Fruit fly (Drosophila melanogaster) whole organism, embryonic: Measurements from ENCODE around the gene Shc.

ENCODE experiments used
- ATbp ChIP-seq: fragments of 200-800 bp; sonication (Bioruptor generic); optimal IDR thresholded peaks from 2 replicates; lab custom pipeline; 2017; ENCODE audit warnings: missing biosample characterization, mild to moderate bottlenecking, missing genetic modification characterization, missing genetic modification reagents
- B-H1 ChIP-seq: fragments of 200-800 bp; sonication (Bioruptor generic); IDR thresholded peaks from 3 replicates; pipeline ENCODE4 v1.3.6; 2022; ENCODE audit warnings: missing biosample characterization, missing genetic modification characterization
- Bgb ChIP-seq: fragments of 200-800 bp; sonication (Bioruptor generic); IDR thresholded peaks from 2 replicates; pipeline ENCODE4 v1.3.6; 2022; ENCODE audit warnings: missing biosample characterization, missing genetic modification characterization; ENCODE audit not compliant: partially characterized antibody
- BtbVII ChIP-seq: fragments of 200-800 bp; sonication (Bioruptor generic); optimal IDR thresholded peaks from 3 replicates; lab custom pipeline; 2017; ENCODE audit warnings: missing biosample characterization, mild to moderate bottlenecking, missing genetic modification characterization
- CG10209 ChIP-seq: fragments of 200-800 bp; sonication (Bioruptor generic); optimal IDR thresholded peaks from 3 replicates; lab custom pipeline; 2017; ENCODE audit warnings: missing biosample characterization, mild to moderate bottlenecking, missing genetic modification characterization, missing genetic modification reagents
- CG11247 ChIP-seq: fragments of 200-800 bp; sonication (Bioruptor generic); IDR thresholded peaks from 2 replicates; pipeline ENCODE4 v1.3.6; 2022; ENCODE audit warnings: missing biosample characterization, missing genetic modification characterization
- CG11504 ChIP-seq: fragments of 200-800 bp; sonication (Bioruptor generic); optimal IDR thresholded peaks from 3 replicates; lab custom pipeline; 2019; ENCODE audit warnings: missing biosample characterization, mild to moderate bottlenecking, missing genetic modification characterization, moderate library complexity
- CG12299 ChIP-seq: fragments of 200-800 bp; sonication (Bioruptor generic); optimal IDR thresholded peaks from 2 replicates; lab custom pipeline; 2018; ENCODE audit warnings: missing biosample characterization, mild to moderate bottlenecking, missing genetic modification characterization
- CG12744 ChIP-seq: fragments of 200-800 bp; sonication (Bioruptor generic); optimal IDR thresholded peaks from 2 replicates; lab custom pipeline; 2016; ENCODE audit warnings: missing biosample characterization, missing genetic modification characterization
- CG12769 ChIP-seq: fragments of 200-800 bp; sonication (Bioruptor generic); optimal IDR thresholded peaks from 2 replicates; lab custom pipeline; 2019; ENCODE audit warnings: missing biosample characterization, mild to moderate bottlenecking, missing genetic modification characterization, moderate library complexity
- CG13894 ChIP-seq: fragments of 200-800 bp; sonication (Bioruptor generic); optimal IDR thresholded peaks from 3 replicates; lab custom pipeline; 2018; ENCODE audit warnings: missing biosample characterization, mild to moderate bottlenecking, missing genetic modification characterization, moderate library complexity
- CG14710 ChIP-seq: fragments of 200-800 bp; sonication (Bioruptor generic); optimal IDR thresholded peaks from 3 replicates; lab custom pipeline; 2019; ENCODE audit warnings: missing biosample characterization, mild to moderate bottlenecking, missing genetic modification characterization, moderate library complexity
- CG16779 ChIP-seq: fragments of 200-800 bp; sonication (Bioruptor generic); IDR thresholded peaks from 2 replicates; pipeline ENCODE4 v1.3.6; 2022; ENCODE audit warnings: missing biosample characterization, missing genetic modification characterization
- CG17361 ChIP-seq: fragments of 200-800 bp; sonication (Bioruptor generic); IDR thresholded peaks from 3 replicates; pipeline ENCODE4 v1.3.6; 2022; ENCODE audit warnings: missing biosample characterization, missing genetic modification characterization
- CG17802 ChIP-seq: fragments of 200-800 bp; sonication (Bioruptor generic); optimal IDR thresholded peaks from 2 replicates; lab custom pipeline; 2018; ENCODE audit warnings: missing biosample characterization, mild to moderate bottlenecking, missing genetic modification characterization, moderate library complexity
- CG2678 ChIP-seq: fragments of 200-800 bp; sonication (Bioruptor generic); optimal IDR thresholded peaks from 3 replicates; lab custom pipeline; 2019; ENCODE audit warnings: missing biosample characterization, mild to moderate bottlenecking, missing genetic modification characterization, moderate library complexity
- CG2889 ChIP-seq: fragments of 200-800 bp; sonication (Bioruptor generic); IDR thresholded peaks from 3 replicates; pipeline ENCODE4 v1.3.6; 2022; ENCODE audit warnings: missing biosample characterization, missing genetic modification characterization
- CG30020 ChIP-seq: fragments of 200-800 bp; optimal IDR thresholded peaks from 2 replicates; lab custom pipeline; 2019; ENCODE audit warnings: missing biosample characterization, mild to moderate bottlenecking, missing genetic modification characterization, moderate library complexity
- CG31365 ChIP-seq: fragments of 200-800 bp; sonication (Bioruptor generic); optimal IDR thresholded peaks from 2 replicates; lab custom pipeline; 2018; ENCODE audit warnings: missing biosample characterization, mild to moderate bottlenecking, missing genetic modification characterization
- CG3163 ChIP-seq: fragments of 200-800 bp; sonication (Bioruptor generic); optimal IDR thresholded peaks from 3 replicates; lab custom pipeline; 2016; ENCODE audit warnings: missing biosample characterization, missing genetic modification characterization
- CG4424 ChIP-seq: fragments of 200-800 bp; sonication (Bioruptor generic); optimal IDR thresholded peaks from 3 replicates; lab custom pipeline; 2016; ENCODE audit warnings: missing biosample characterization, missing genetic modification characterization
- CG4730 ChIP-seq: fragments of 200-800 bp; sonication (Bioruptor generic); IDR thresholded peaks from 2 replicates; pipeline ENCODE4 v1.3.6; 2022; ENCODE audit warnings: missing biosample characterization, missing genetic modification characterization
- CG6254 ChIP-seq: fragments of 200-800 bp; sonication (Bioruptor generic); optimal IDR thresholded peaks from 3 replicates; lab custom pipeline; 2017; ENCODE audit warnings: mild to moderate bottlenecking, missing biosample characterization, missing genetic modification reagents, missing genetic modification characterization
- CG6654 ChIP-seq: fragments of 200-800 bp; sonication (Bioruptor generic); optimal IDR thresholded peaks from 2 replicates; lab custom pipeline; 2017; ENCODE audit warnings: missing biosample characterization, mild to moderate bottlenecking, missing genetic modification characterization
- CG8281 ChIP-seq: fragments of 200-800 bp; sonication (Bioruptor generic); optimal IDR thresholded peaks from 2 replicates; lab custom pipeline; 2018; ENCODE audit warnings: missing biosample characterization, mild to moderate bottlenecking, missing genetic modification characterization, moderate library complexity
- CG8290 ChIP-seq, 3 experiments: fragments of 200-800 bp; sonication (Bioruptor generic); optimal IDR thresholded peaks; 2 replicates each; lab custom pipeline; 2016 to 2019; ENCODE audit warnings: missing biosample characterization in 3 of 3, missing genetic modification characterization in 3 of 3, mild to moderate bottlenecking in 2 of 3, moderate library complexity in 1 of 3
- CG9215 ChIP-seq: fragments of 200-800 bp; sonication (Bioruptor generic); IDR thresholded peaks from 2 replicates; pipeline ENCODE4 v1.3.6; 2022; ENCODE audit warnings: missing biosample characterization, missing genetic modification characterization
- CoRest ChIP-seq: fragments of 200-800 bp; sonication (Bioruptor generic); optimal IDR thresholded peaks from 3 replicates; lab custom pipeline; 2018; ENCODE audit warnings: missing biosample characterization, mild to moderate bottlenecking, missing genetic modification characterization, moderate library complexity
- Deaf1 ChIP-seq: fragments of 200-800 bp; optimal IDR thresholded peaks from 3 replicates; lab custom pipeline; 2019; ENCODE audit warnings: missing biosample characterization, mild to moderate bottlenecking, missing genetic modification characterization, moderate library complexity
- Nf-YB ChIP-seq: fragments of 200-800 bp; sonication (Bioruptor generic); optimal IDR thresholded peaks from 3 replicates; lab custom pipeline; 2019; ENCODE audit warnings: missing biosample characterization, mild to moderate bottlenecking, missing genetic modification characterization, moderate library complexity
- Stat92E ChIP-seq, 3 experiments: fragments of >200 bp in 2 of 3; fragments of 200-800 bp in 1 of 3; sonication (Bioruptor generic) in 1 of 3; optimal IDR thresholded peaks; 2 replicates each; lab custom pipeline; 2017 to 2019; ENCODE audit warnings: missing biosample characterization in 3 of 3, missing genetic modification characterization in 3 of 3, mild to moderate bottlenecking in 1 of 3, moderate library complexity in 1 of 3
- Vsx1 ChIP-seq: fragments of 200-800 bp; sonication (Bioruptor generic); optimal IDR thresholded peaks from 2 replicates; lab custom pipeline; 2017; ENCODE audit warnings: missing biosample characterization, mild to moderate bottlenecking, missing genetic modification characterization, missing genetic modification reagents
- bbx ChIP-seq: fragments of 200-800 bp; sonication (Bioruptor generic); IDR thresholded peaks from 2 replicates; pipeline ENCODE4 v1.3.6; 2022; ENCODE audit warnings: missing biosample characterization, missing genetic modification characterization; ENCODE audit not compliant: partially characterized antibody
- bsh ChIP-seq, 2 experiments: fragments of 200-800 bp; sonication (Bioruptor generic); optimal IDR thresholded peaks; 2 replicates each; lab custom pipeline; 2017 to 2018; ENCODE audit warnings: mild to moderate bottlenecking in 2 of 2, missing biosample characterization in 2 of 2, missing genetic modification characterization in 2 of 2, moderate library complexity in 1 of 2
- chif ChIP-seq, 2 experiments: fragments of 200-800 bp; sonication (Bioruptor generic); optimal IDR thresholded peaks; 3 replicates each; lab custom pipeline; 2016; ENCODE audit warnings: missing biosample characterization in 2 of 2, missing genetic modification characterization in 2 of 2
- corto ChIP-seq: fragments of 200-800 bp; sonication (Bioruptor generic); optimal IDR thresholded peaks from 2 replicates; lab custom pipeline; 2016; ENCODE audit warnings: missing biosample characterization, mild to moderate bottlenecking, missing genetic modification characterization, moderate library complexity
- esg ChIP-seq: fragments of 200-800 bp; sonication (Bioruptor generic); conservative IDR thresholded peaks from 2 replicates; pipeline ENCODE4 v1.3.6; 2022; ENCODE audit warnings: missing biosample characterization, missing genetic modification characterization
- fru ChIP-seq: fragments of >200 bp; optimal IDR thresholded peaks from 2 replicates; lab custom pipeline; 2017
- grau ChIP-seq: fragments of 200-800 bp; optimal IDR thresholded peaks from 3 replicates; lab custom pipeline; 2019; ENCODE audit warnings: missing biosample characterization, mild to moderate bottlenecking, missing genetic modification characterization, moderate library complexity
- hbn ChIP-seq: fragments of 200-800 bp; sonication (Bioruptor generic); IDR thresholded peaks from 2 replicates; pipeline ENCODE4 v1.3.6; 2022; ENCODE audit warnings: missing biosample characterization, missing genetic modification characterization; ENCODE audit not compliant: partially characterized antibody
- her ChIP-seq: fragments of 200-800 bp; sonication (Bioruptor generic); optimal IDR thresholded peaks from 2 replicates; lab custom pipeline; 2016; ENCODE audit warnings: missing biosample characterization, missing genetic modification characterization
- klu ChIP-seq: fragments of 200-800 bp; sonication (Bioruptor generic); IDR thresholded peaks from 2 replicates; pipeline ENCODE4 v1.3.6; 2022; ENCODE audit warnings: missing biosample characterization, missing genetic modification characterization
- mld ChIP-seq: fragments of 200-800 bp; sonication (Bioruptor generic); IDR thresholded peaks from 3 replicates; pipeline ENCODE4 v1.3.6; 2022; ENCODE audit warnings: missing biosample characterization, missing genetic modification characterization; ENCODE audit not compliant: partially characterized antibody
- onecut ChIP-seq: fragments of 200-800 bp; sonication (Bioruptor generic); IDR thresholded peaks from 2 replicates; pipeline ENCODE4 v1.3.6; 2022; ENCODE audit warnings: missing biosample characterization, missing genetic modification characterization
- otp ChIP-seq: fragments of 200-800 bp; sonication (Bioruptor generic); IDR thresholded peaks from 3 replicates; pipeline ENCODE4, ENCODE4 v1.3.6; 2022; ENCODE audit warnings: missing biosample characterization, missing genetic modification characterization
- sqz ChIP-seq: fragments of 200-800 bp; sonication (Bioruptor generic); optimal IDR thresholded peaks from 3 replicates; lab custom pipeline; 2018; ENCODE audit warnings: missing biosample characterization, mild to moderate bottlenecking, missing genetic modification characterization
- sr ChIP-seq: fragments of 200-800 bp; sonication (Bioruptor generic); IDR thresholded peaks from 3 replicates; pipeline ENCODE4 v1.3.6; 2022; ENCODE audit warnings: missing biosample characterization, missing genetic modification characterization
- tin ChIP-seq: fragments of 200-800 bp; sonication (Bioruptor generic); optimal IDR thresholded peaks from 3 replicates; lab custom pipeline; 2016; ENCODE audit warnings: missing biosample characterization, missing genetic modification characterization
- tup ChIP-seq: fragments of 200-800 bp; sonication (Bioruptor generic); optimal IDR thresholded peaks from 2 replicates; lab custom pipeline; 2016; ENCODE audit warnings: missing biosample characterization, mild to moderate bottlenecking, missing genetic modification characterization, moderate library complexity

Shc gene

DNA sequence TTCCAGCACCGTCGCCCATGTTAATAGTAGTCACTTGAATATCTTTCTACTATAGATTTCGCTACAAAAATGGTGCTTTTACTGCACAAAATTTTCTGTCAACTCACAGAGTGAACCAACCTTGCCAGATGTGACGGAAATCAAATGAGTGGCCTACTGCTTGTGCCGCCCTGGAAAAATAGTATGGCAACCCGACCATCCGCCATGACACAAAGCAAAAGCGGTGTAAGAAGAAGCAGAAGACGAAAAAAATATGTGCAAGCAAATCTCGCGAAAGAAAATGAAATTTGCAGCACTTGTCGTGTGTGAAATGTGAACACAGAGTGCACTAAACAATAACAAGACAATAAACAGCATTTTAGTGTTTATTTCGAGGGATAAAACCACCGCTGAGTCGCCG is 50.0 kb downstream of the Shc start, which contains the start of the genes Uch-L5 and Jarid2 (continued):
- TF ChIP-seq CoRest (tag; lab: Kevin White, UChicago) (peak; percentile 28), ATbp (GFP tag; lab: Kevin White, UChicago) (no peak), CG14710 (tag; lab: Kevin White, UChicago) (peak; percentile 68), corto (GFP tag; lab: Kevin White, UChicago) (no peak), Deaf1 (tag; lab: Kevin White, UChicago) (peak; percentile 10), her (GFP tag; lab: Kevin White, UChicago) (peak; percentile 79), bbx (GFP tag; lab: Robert Waterston, UW) (0 out of 2 replicates have a peak, but pooled peaks have one; percentile 19), bsh (GFP tag; optimal IDR thresholded peaks at IDR 0.05; lab: Kevin White, UChicago) (peak in 1 of 2 experiments; percentile 0), Bgb (GFP tag; lab: Robert Waterston, UW) (peak; percentile 45), BtbVII (GFP tag; lab: Kevin White, UChicago) (no peak), CG12744 (GFP tag; lab: Kevin White, UChicago) (peak; percentile 11), CG3163 (peak; percentile 40), B-H1 (GFP tag; lab: Robert Waterston, UW) (no peak), CG6254 (no peak), sqz (GFP tag; lab: Kevin White, UChicago) (peak; percentile 77), CG13894 (no peak), Vsx1 (GFP tag; lab: Kevin White, UChicago) (no peak), CG4730 (no peak), CG17361 (GFP tag; lab: Robert Waterston, UW) (no peak), CG12299 (tag; lab: Kevin White, UChicago) (no peak), CG4424 (GFP tag; lab: Kevin White, UChicago) (peak; percentile 28), otp (GFP tag; lab: Robert Waterston, UW) (no peak), CG11247 (GFP tag; lab: Robert Waterston, UW) (0 out of 2 replicates have a peak, but pooled peaks have one; percentile 6), chif (GFP tag; optimal IDR thresholded peaks at IDR 0.05; lab: Kevin White, UChicago) (peak; percentile 33 to 38), CG2889 (no peak), CG2678 (tag; lab: Kevin White, UChicago) (no peak), grau (peak; percentile 43), fru (lab: Kevin White, UChicago) (no peak), CG30020 (peak; percentile 43), klu (GFP tag; lab: Robert Waterston, UW) (no peak), CG12769 (tag; lab: Kevin White, UChicago) (no peak), CG8290 (GFP tag; optimal IDR thresholded peaks at IDR 0.05; lab: Kevin White, UChicago) (no peak), CG8290 (tag; optimal IDR thresholded peaks at IDR 0.05; lab: Kevin White, UChicago) (no peak), tin (GFP tag; lab: Kevin White, UChicago) (peak; percentile 42), CG8281 (no peak), CG9215 (no peak), tup (GFP tag; lab: Kevin White, UChicago) (no peak), mld (no peak; the same call in 2 of the 3 replicates), CG6654 (GFP tag; lab: Kevin White, UChicago) (no peak), CG11504 (tag; lab: Kevin White, UChicago) (no peak), CG17802 (no peak), sr (GFP tag; lab: Robert Waterston, UW) (no peak), CG10209 (GFP tag; lab: Kevin White, UChicago) (peak; percentile 15), esg (GFP tag; lab: Robert Waterston, UW) (no peak), CG16779 (GFP tag; lab: Robert Waterston, UW) (no peak), Nf-YB (GFP tag; lab: Kevin White, UChicago) (peak; percentile 48), Stat92E (GFP tag; optimal IDR thresholded peaks at IDR 0.05; lab: Kevin White, UChicago) (peak in 1 of 3 experiments; percentile 42), hbn (GFP tag; lab: Robert Waterston, UW) (no peak), onecut (peak; percentile 31), CG31365 (tag; lab: Kevin White, UChicago) (peak; percentile 11)
